Worm (Caenorhabditis elegans) whole organism, young adult: ENCODE measurements around the gene twk-8.

Experiments used
- F52B5.7 ChIP-seq: sonication (generic microtip); optimal IDR thresholded peaks from 2 replicates; lab custom pipeline; 2016; ENCODE audit warnings: mild to moderate bottlenecking, missing genetic modification characterization, missing compliant biosample characterization
- Y53G8AR.9 ChIP-seq: fragments of 200-800 bp; sonication (Bioruptor generic); conservative IDR thresholded peaks from 2 replicates; pipeline ENCODE4 v1.3.6; 2022; ENCODE audit warnings: missing genetic modification reagents, missing genetic modification characterization, missing compliant biosample characterization
- ZK185.1 ChIP-seq: sonication (generic microtip); optimal IDR thresholded peaks from 2 replicates; lab custom pipeline; 2016; ENCODE audit warnings: mild to moderate bottlenecking, missing genetic modification characterization, missing compliant biosample characterization; ENCODE audit not compliant: poor library complexity, severe bottlenecking
- atf-7 ChIP-seq: sonication (generic microtip); optimal IDR thresholded peaks from 2 replicates; lab custom pipeline; 2017; ENCODE audit warnings: mild to moderate bottlenecking, missing genetic modification characterization, missing compliant biosample characterization
- attf-6 ChIP-seq: fragments of 200-800 bp; sonication (Bioruptor generic); IDR thresholded peaks from 2 replicates; pipeline ENCODE4 v1.3.6; 2022; ENCODE audit warnings: missing genetic modification reagents, missing genetic modification characterization, missing compliant biosample characterization
- ekl-4 ChIP-seq: fragments of 200-800 bp; sonication (Bioruptor generic); IDR thresholded peaks from 2 replicates; pipeline ENCODE4 v1.3.6; 2022; ENCODE audit warnings: missing genetic modification reagents, missing genetic modification characterization, missing compliant biosample characterization
- hlh-26 ChIP-seq: fragments of 200-800 bp; sonication (Bioruptor generic); conservative IDR thresholded peaks from 2 replicates; pipeline ENCODE4 v1.3.6; 2022; ENCODE audit warnings: missing genetic modification reagents, missing genetic modification characterization, missing compliant biosample characterization
- mel-28 ChIP-seq: sonication (generic microtip); optimal IDR thresholded peaks from 2 replicates; lab custom pipeline; 2016; ENCODE audit warnings: borderline replicate concordance, mild to moderate bottlenecking, missing genetic modification characterization, missing compliant biosample characterization
- nhr-90 ChIP-seq: sonication (generic microtip); optimal IDR thresholded peaks from 2 replicates; lab custom pipeline; 2016; ENCODE audit warnings: missing genotype, mild to moderate bottlenecking, missing genetic modification characterization, missing compliant biosample characterization
- sea-2 ChIP-seq: fragments of 200-800 bp; sonication (Bioruptor generic); IDR thresholded peaks from 2 replicates; pipeline ENCODE4 v1.3.6; 2022; ENCODE audit warnings: missing genetic modification characterization, missing compliant biosample characterization
- somi-1 ChIP-seq: fragments of 200-800 bp; sonication (Bioruptor generic); optimal IDR thresholded peaks from 2 replicates; lab custom pipeline; 2018; ENCODE audit warnings: mild to moderate bottlenecking, missing genetic modification characterization, missing compliant biosample characterization
- unc-62 ChIP-seq: fragments of 150-350 bp; optimal IDR thresholded peaks from 2 replicates; lab custom pipeline; 2014; ENCODE audit warnings: missing biosample characterization, missing genetic modification reagents, missing genetic modification characterization
- ztf-26 ChIP-seq: sonication (generic microtip); optimal IDR thresholded peaks from 2 replicates; lab custom pipeline; 2017; ENCODE audit warnings: missing genetic modification characterization, missing compliant biosample characterization

- TF ChIP-seq unc-62 = no peak
- no peak for TF ChIP-seq attf-6 (GFP tag; lab: Robert Waterston, UW)
- TF ChIP-seq ztf-26 = no peak
- no peak for TF ChIP-seq mel-28 (tag; lab: Kevin White, UChicago)
- no peak for TF ChIP-seq Y53G8AR.9 (GFP tag; lab: Robert Waterston, UW)
- TF ChIP-seq ekl-4 (GFP tag; lab: Robert Waterston, UW) = no peak
- no peak for TF ChIP-seq ZK185.1
- no peak for TF ChIP-seq somi-1 (GFP tag; lab: Kevin White, UChicago)
- no peak for TF ChIP-seq atf-7 (tag; lab: Kevin White, UChicago)
- no peak for TF ChIP-seq sea-2 (GFP tag; lab: Robert Waterston, UW)
- TF ChIP-seq hlh-26 = no peak
- TF ChIP-seq F52B5.7 (tag; lab: Kevin White, UChicago) = no peak
- no peak for TF ChIP-seq nhr-90 (tag; lab: Kevin White, UChicago)
Observed at ce11 chrIV:9032550-9032949, 49.6 kb upstream of the twk-8 start, which contains the start of gene C53D6.6.
